Fruit fly (Drosophila melanogaster): ENCODE measurements around the gene CG12231.

Gene CG12231

DNA sequence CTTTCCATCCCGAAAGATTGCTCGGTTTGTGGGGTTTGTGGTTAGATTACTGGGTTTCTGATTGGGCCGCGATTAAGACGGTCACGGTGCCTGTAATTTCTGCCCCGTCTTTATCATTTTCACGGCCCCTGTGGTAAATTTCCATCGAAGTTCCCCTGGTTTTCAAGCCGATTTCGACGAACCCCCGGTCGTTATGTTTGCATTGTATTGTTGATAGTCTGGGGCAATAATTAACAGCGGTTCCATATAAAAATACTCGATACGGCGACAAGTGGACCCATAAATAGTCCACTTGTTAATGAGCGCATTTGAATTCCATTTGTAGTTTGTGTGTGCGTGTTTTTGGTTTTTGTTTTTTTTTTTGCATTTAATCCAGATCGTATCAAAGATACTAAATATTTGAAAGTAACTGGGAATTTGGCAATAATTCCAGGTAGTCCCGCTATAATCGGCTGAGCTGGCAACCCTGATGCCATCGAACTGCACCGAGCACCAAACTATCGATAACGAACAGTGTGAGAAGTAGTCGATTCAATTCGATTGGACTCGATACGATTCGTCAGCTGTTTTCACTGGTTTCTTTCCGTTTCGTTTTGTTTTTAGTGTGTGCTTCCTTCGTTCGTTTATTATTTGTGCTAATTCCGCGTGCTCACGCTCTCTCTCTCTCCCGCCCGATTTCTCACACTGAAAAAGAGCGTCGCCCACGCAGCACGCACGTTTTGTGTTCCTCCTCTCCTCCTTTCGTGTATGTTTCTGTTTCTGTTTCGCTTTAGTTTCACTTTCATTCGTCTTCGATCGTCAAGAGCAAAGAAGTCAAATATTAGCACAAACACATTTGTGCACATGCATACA, 26.0 kb downstream of the CG12231 start (continued):
- TF ChIP-seq nerfin-1 (tag; optimal IDR thresholded peaks at IDR 0.05), result no peak
- no peak for TF ChIP-seq twi (tag; optimal IDR thresholded peaks at IDR 0.05)
- peak; percentile 44; the same call in 1 of the 2 replicates for TF ChIP-seq CG2129 (GFP tag; IDR thresholded peaks at IDR 0.05; ENCODE audit: partially characterized antibody)
- no peak for TF ChIP-seq CG10431 (GFP tag; optimal IDR thresholded peaks at IDR 0.05)
- TF ChIP-seq CG16815 (GFP tag; optimal IDR thresholded peaks at IDR 0.05), result no peak
- TF ChIP-seq D (optimal IDR thresholded peaks at IDR 0.05), result no peak
- TF ChIP-seq D (GFP tag; optimal IDR thresholded peaks at IDR 0.05), result no peak
- peak; percentile 99 for TF ChIP-seq sr (GFP tag; IDR thresholded peaks at IDR 0.05)
- TF ChIP-seq CG12236 (GFP tag; optimal IDR thresholded peaks at IDR 0.05), result no peak
- TF ChIP-seq CG17912 (GFP tag; optimal IDR thresholded peaks at IDR 0.05), result no peak
- TF ChIP-seq her (GFP tag; optimal IDR thresholded peaks at IDR 0.05), result peak; percentile 43
- no peak for TF ChIP-seq CG4328 (GFP tag; optimal IDR thresholded peaks at IDR 0.05)
- TF ChIP-seq CG14014 (GFP tag; IDR thresholded peaks at IDR 0.05), result 0 out of 2 replicates have a peak, but pooled peaks have one; percentile 10
- peak in 1 of 3 experiments; percentile 5 for TF ChIP-seq Stat92E (GFP tag; optimal IDR thresholded peaks at IDR 0.05)
- peak; percentile 38 for TF ChIP-seq CG12391 (tag; optimal IDR thresholded peaks at IDR 0.05)
- peak; percentile 70 for TF ChIP-seq CG16863 (GFP tag; optimal IDR thresholded peaks at IDR 0.05)
- no peak for TF ChIP-seq Dfd (GFP tag; optimal IDR thresholded peaks at IDR 0.05)
- peak; percentile 68; the same call in 1 of the 2 replicates for TF ChIP-seq nerfin-2 (GFP tag; IDR thresholded peaks at IDR 0.05; ENCODE audit: partially characterized antibody)
- TF ChIP-seq CG13894 (tag; optimal IDR thresholded peaks at IDR 0.05), result peak; percentile 62
- peak; percentile 50 for TF ChIP-seq CG12155 (GFP tag; optimal IDR thresholded peaks at IDR 0.05)
- no peak for TF ChIP-seq CG43689 (GFP tag; IDR thresholded peaks at IDR 0.05)
- TF ChIP-seq chinmo (GFP tag; IDR thresholded peaks at IDR 0.05; ENCODE audit: partially characterized antibody), result peak; percentile 90
- no peak for TF ChIP-seq gsb-n (tag; optimal IDR thresholded peaks at IDR 0.05)
- no peak for TF ChIP-seq pita (GFP tag; optimal IDR thresholded peaks at IDR 0.05)
- peak; percentile 48 for TF ChIP-seq pum (GFP tag; optimal IDR thresholded peaks at IDR 0.05)
- TF ChIP-seq cato (GFP tag; optimal IDR thresholded peaks at IDR 0.05; ENCODE audit: borderline replicate concordance), result no peak
- no peak for TF ChIP-seq B-H1 (GFP tag; IDR thresholded peaks at IDR 0.05)
- TF ChIP-seq sd (tag; optimal IDR thresholded peaks at IDR 0.05), result no peak
- TF ChIP-seq disco-r (GFP tag; optimal IDR thresholded peaks at IDR 0.05), result no peak
- no peak for TF ChIP-seq salm (tag; optimal IDR thresholded peaks at IDR 0.05)
- TF ChIP-seq zf30C (GFP tag; optimal IDR thresholded peaks at IDR 0.05), result peak; percentile 20
- TF ChIP-seq Aef1 (GFP tag; IDR thresholded peaks at IDR 0.05), result no peak
- no peak for TF ChIP-seq Tbp (GFP tag; optimal IDR thresholded peaks at IDR 0.05)
- peak; percentile 44 for TF ChIP-seq Sin3A (optimal IDR thresholded peaks at IDR 0.05)
- TF ChIP-seq Fer3 (tag; optimal IDR thresholded peaks at IDR 0.05), result no peak
- TF ChIP-seq kay (GFP tag; optimal IDR thresholded peaks at IDR 0.05), result no peak
- no peak for TF ChIP-seq Sox102F (GFP tag; optimal IDR thresholded peaks at IDR 0.05)
- no peak for TF ChIP-seq cad (GFP tag; optimal IDR thresholded peaks at IDR 0.05)
- peak; percentile 56 for TF ChIP-seq CG13624 (GFP tag; optimal IDR thresholded peaks at IDR 0.05)
- TF ChIP-seq CG6654 (GFP tag; optimal IDR thresholded peaks at IDR 0.05), result no peak
- no peak for TF ChIP-seq CG11723 (GFP tag; optimal IDR thresholded peaks at IDR 0.05)
- no peak for TF ChIP-seq CG10209 (GFP tag; optimal IDR thresholded peaks at IDR 0.05)
- TF ChIP-seq klu (GFP tag; IDR thresholded peaks at IDR 0.05), result 0 out of 2 replicates have a peak, but pooled peaks have one; percentile 20
- peak; percentile 53 for TF ChIP-seq caup (GFP tag; optimal IDR thresholded peaks at IDR 0.05; ENCODE audit: severe bottlenecking)
- no peak for TF ChIP-seq Eip74EF (GFP tag; optimal IDR thresholded peaks at IDR 0.05)
- peak; percentile 40 for TF ChIP-seq CG14710 (tag; optimal IDR thresholded peaks at IDR 0.05)
- TF ChIP-seq Nf-YC (tag; optimal IDR thresholded peaks at IDR 0.05), result peak; percentile 43
- TF ChIP-seq sim (GFP tag; IDR thresholded peaks at IDR 0.05), result no peak
